ENCODE assay signal across 1 fruit fly cellular context in the genomic region with DNA sequence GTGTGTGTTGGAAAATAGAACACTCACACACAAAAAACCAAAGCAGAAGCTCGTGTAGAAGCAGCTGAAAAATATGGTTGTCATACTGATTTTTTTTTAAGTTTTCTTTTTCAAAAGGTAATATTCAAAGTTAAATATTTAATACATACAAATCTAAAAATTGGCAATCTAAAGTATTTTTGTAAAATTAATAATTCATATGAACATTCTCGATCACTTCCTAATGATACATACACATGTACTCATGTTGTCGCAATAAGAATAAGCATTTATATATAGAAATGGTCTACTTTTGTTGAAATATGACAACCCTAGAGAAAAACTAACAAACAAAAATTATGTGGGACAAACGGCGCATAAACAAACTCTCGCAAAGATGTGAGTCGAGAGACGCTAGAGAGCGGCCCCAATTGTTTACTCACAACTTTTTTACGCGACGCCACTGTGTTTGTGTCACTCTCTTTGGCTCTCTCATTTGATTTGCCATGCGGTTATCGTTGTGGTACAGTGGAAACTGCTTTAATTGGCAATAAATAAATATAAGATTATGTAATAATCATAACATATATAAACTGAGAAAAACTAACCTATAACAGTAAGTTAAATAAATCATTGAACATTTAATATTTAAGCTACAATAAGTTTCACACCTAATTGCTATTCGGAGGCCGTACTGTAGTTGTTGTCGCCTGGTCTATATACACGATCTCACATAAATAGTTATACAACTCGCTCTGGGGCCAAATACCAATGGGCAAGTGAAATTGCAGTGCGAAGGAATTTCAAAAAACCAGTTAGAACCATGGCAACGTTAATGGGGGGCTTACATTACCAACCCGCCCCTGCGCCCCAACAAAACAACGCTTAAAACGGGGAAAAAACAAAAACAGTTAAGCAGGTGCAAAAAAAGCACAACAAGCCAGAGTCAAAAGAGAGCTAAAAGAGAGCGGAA.
A peak's percentile ranks its signal among the peaks of the same experiment; 100 is the strongest.
TF ChIP-seq lines count a peak whose summit lies in the region.

No protein-coding gene starts in this region.

TF ChIP-seq in whole organism, embryonic, 481 proteins besides CTCF, POLR2A, EP300 and RAD21 (continued from another document):
- TF ChIP-seq CG17359 (tag; optimal IDR thresholded peaks at IDR 0.05; lab: Kevin White, UChicago): peak; percentile 99
- peak; percentile 99 for TF ChIP-seq lab (GFP tag; optimal IDR thresholded peaks at IDR 0.05; lab: Kevin White, UChicago)
- TF ChIP-seq HLH4C (GFP tag; IDR thresholded peaks at IDR 0.05; lab: Robert Waterston, UW; ENCODE audit: partially characterized antibody): no peak
- peak; percentile 87 for TF ChIP-seq tio (GFP tag; optimal IDR thresholded peaks at IDR 0.05; lab: Kevin White, UChicago)
- TF ChIP-seq Lim3 (GFP tag; IDR thresholded peaks at IDR 0.05; lab: Robert Waterston, UW): peak; percentile 95
- TF ChIP-seq CG6654 (GFP tag; optimal IDR thresholded peaks at IDR 0.05; lab: Kevin White, UChicago): peak; percentile 84
- TF ChIP-seq cato (GFP tag; optimal IDR thresholded peaks at IDR 0.05; lab: Kevin White, UChicago; ENCODE audit: borderline replicate concordance): peak; percentile 87
- peak; percentile 94 for TF ChIP-seq CkIIα-i1 (GFP tag; IDR thresholded peaks at IDR 0.05; lab: Robert Waterston, UW)
- peak; percentile 30; the same call in 1 of the 3 replicates for TF ChIP-seq CG34224 (GFP tag; IDR thresholded peaks at IDR 0.05; lab: Robert Waterston, UW; ENCODE audit: partially characterized antibody)
- TF ChIP-seq Bgb (GFP tag; IDR thresholded peaks at IDR 0.05; lab: Robert Waterston, UW; ENCODE audit: partially characterized antibody): no peak
- TF ChIP-seq CG13775 (GFP tag; optimal IDR thresholded peaks at IDR 0.05; lab: Kevin White, UChicago): peak; percentile 94
- TF ChIP-seq sima (GFP tag; optimal IDR thresholded peaks at IDR 0.05; lab: Kevin White, UChicago): peak; percentile 56
- TF ChIP-seq nerfin-2 (GFP tag; IDR thresholded peaks at IDR 0.05; lab: Robert Waterston, UW; ENCODE audit: partially characterized antibody): no peak
- peak; percentile 84 for TF ChIP-seq dan (GFP tag; IDR thresholded peaks at IDR 0.05; lab: Robert Waterston, UW)
- no peak for TF ChIP-seq ftz-f1 (GFP tag; optimal IDR thresholded peaks at IDR 0.05; lab: Kevin White, UChicago)
- TF ChIP-seq CG17361 (GFP tag; IDR thresholded peaks at IDR 0.05; lab: Robert Waterston, UW): peak; percentile 98
- TF ChIP-seq CG10274 (GFP tag; optimal IDR thresholded peaks at IDR 0.05; lab: Kevin White, UChicago): peak; percentile 85
- peak; percentile 86 for TF ChIP-seq CG4360 (GFP tag; IDR thresholded peaks at IDR 0.05; lab: Robert Waterston, UW)
- no peak for TF ChIP-seq hth (optimal IDR thresholded peaks at IDR 0.05; lab: Kevin White, UChicago)
- peak; percentile 91 for TF ChIP-seq ash1 (GFP tag; optimal IDR thresholded peaks at IDR 0.05; lab: Kevin White, UChicago)
- TF ChIP-seq Dip2 (GFP tag; IDR thresholded peaks at IDR 0.05; lab: Robert Waterston, UW): peak; percentile 67
- peak in 1 of 2 experiments; percentile 98 for TF ChIP-seq eve (GFP tag; optimal IDR thresholded peaks at IDR 0.05; lab: Kevin White, UChicago)
- TF ChIP-seq Ravus (GFP tag; IDR thresholded peaks at IDR 0.05; lab: Robert Waterston, UW): peak; percentile 95
- TF ChIP-seq Hr3 (GFP tag; optimal IDR thresholded peaks at IDR 0.05; lab: Kevin White, UChicago): peak; percentile 96
- TF ChIP-seq run (tag; optimal IDR thresholded peaks at IDR 0.05; lab: Kevin White, UChicago): peak; percentile 94
- no peak for TF ChIP-seq hbn (GFP tag; IDR thresholded peaks at IDR 0.05; lab: Robert Waterston, UW; ENCODE audit: partially characterized antibody)
- peak; percentile 60 for TF ChIP-seq Ets97D (GFP tag; optimal IDR thresholded peaks at IDR 0.05; lab: Kevin White, UChicago)
TF ChIP-seq in whole organism, embryonic: peak in this region for 421.
